Worm (Caenorhabditis elegans) whole organism, L3 larva: Measurements from ENCODE around the gene T07D1.3.

Experiments used
- R02D3.7 ChIP-seq: fragments of 150-350 bp; optimal IDR thresholded peaks from 2 replicates; lab custom pipeline; 2014; ENCODE audit warnings: missing biosample characterization, missing genetic modification characterization
- aly-2 ChIP-seq: fragments of 150-350 bp; optimal IDR thresholded peaks from 2 replicates; lab custom pipeline; 2014; ENCODE audit warnings: missing biosample characterization, missing genetic modification characterization
- egl-27 ChIP-seq: sonication (generic microtip); optimal IDR thresholded peaks from 4 replicates; lab custom pipeline; 2017; ENCODE audit warnings: missing biosample characterization, missing genetic modification reagents, missing genetic modification characterization
- fkh-10 ChIP-seq: sonication (generic microtip); optimal IDR thresholded peaks from 2 replicates; lab custom pipeline; 2017; ENCODE audit warnings: missing biosample characterization, missing genetic modification reagents, missing genetic modification characterization
- lin-15B ChIP-seq: fragments of 150-350 bp; optimal IDR thresholded peaks from 2 replicates; lab custom pipeline; 2014; ENCODE audit warnings: missing biosample characterization, missing genetic modification characterization
- nhr-28 ChIP-seq: fragments of 150-350 bp; optimal IDR thresholded peaks from 2 replicates; lab custom pipeline; 2014; ENCODE audit warnings: missing biosample characterization, missing genetic modification characterization
- nhr-43 ChIP-seq: sonication (generic microtip); optimal IDR thresholded peaks from 2 replicates; lab custom pipeline; 2016; ENCODE audit warnings: mild to moderate bottlenecking, missing genetic modification characterization, missing compliant biosample characterization; ENCODE audit not compliant: poor library complexity, severe bottlenecking
- sea-2 ChIP-seq: fragments of 150-350 bp; sonication (generic microtip); optimal IDR thresholded peaks from 4 replicates; lab custom pipeline; 2014; ENCODE audit warnings: missing biosample characterization, missing genetic modification reagents, missing genetic modification characterization
- unc-62 ChIP-seq: fragments of 150-350 bp; sonication (generic microtip); optimal IDR thresholded peaks from 4 replicates; lab custom pipeline; 2014; ENCODE audit warnings: missing biosample characterization, missing genetic modification reagents, missing genetic modification characterization
- zag-1 ChIP-seq: fragments of 150-350 bp; optimal IDR thresholded peaks from 2 replicates; lab custom pipeline; 2014; ENCODE audit warnings: missing biosample characterization, missing genetic modification characterization
- ztf-11 ChIP-seq: fragments of 150-350 bp; optimal IDR thresholded peaks from 2 replicates; lab custom pipeline; 2014; ENCODE audit warnings: missing biosample characterization, missing genetic modification characterization

DNA sequence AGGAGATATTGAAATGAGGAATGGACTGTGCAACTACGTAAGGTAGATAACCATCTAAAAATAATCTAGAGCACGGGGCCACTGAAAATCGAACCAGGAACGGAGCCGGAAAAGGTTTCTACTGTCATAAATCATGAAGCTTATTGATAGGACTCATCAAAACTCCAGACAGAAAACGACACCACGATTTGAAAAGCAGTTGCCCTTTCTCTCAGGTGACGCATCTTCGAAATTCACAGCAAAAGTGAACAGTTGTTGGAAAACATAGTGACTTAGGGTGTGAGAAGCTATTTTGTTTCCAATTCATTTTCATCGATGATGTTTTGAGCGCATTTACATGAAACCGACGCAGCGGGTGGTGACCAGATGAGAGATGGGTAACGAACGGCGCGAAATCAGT, 9.1 kb upstream of the T07D1.3 start:
- TF ChIP-seq fkh-10 (GFP tag; lab: Kevin White, UChicago): no peak
- no peak for TF ChIP-seq zag-1 (tag; lab: Kevin White, UChicago)
- no peak for TF ChIP-seq nhr-28 (tag; lab: Kevin White, UChicago)
- TF ChIP-seq sea-2 (GFP tag; lab: Kevin White, UChicago): no peak
- TF ChIP-seq R02D3.7 (tag; lab: Kevin White, UChicago): no peak
- no peak for TF ChIP-seq egl-27
- TF ChIP-seq nhr-43: no peak
- TF ChIP-seq lin-15B: no peak
- no peak for TF ChIP-seq aly-2 (tag; lab: Kevin White, UChicago)
- TF ChIP-seq unc-62 (GFP tag; lab: Kevin White, UChicago): no peak
- TF ChIP-seq ztf-11: no peak
